Worm (Caenorhabditis elegans) whole organism, dauer: Measurements from ENCODE around the gene mig-6.

Experiments used
- unc-62 ChIP-seq: sonication (generic microtip); optimal IDR thresholded peaks from 2 replicates; lab custom pipeline; 2017; ENCODE audit warnings: missing biosample characterization, missing genetic modification reagents, missing genetic modification characterization

Gene mig-6

DNA sequence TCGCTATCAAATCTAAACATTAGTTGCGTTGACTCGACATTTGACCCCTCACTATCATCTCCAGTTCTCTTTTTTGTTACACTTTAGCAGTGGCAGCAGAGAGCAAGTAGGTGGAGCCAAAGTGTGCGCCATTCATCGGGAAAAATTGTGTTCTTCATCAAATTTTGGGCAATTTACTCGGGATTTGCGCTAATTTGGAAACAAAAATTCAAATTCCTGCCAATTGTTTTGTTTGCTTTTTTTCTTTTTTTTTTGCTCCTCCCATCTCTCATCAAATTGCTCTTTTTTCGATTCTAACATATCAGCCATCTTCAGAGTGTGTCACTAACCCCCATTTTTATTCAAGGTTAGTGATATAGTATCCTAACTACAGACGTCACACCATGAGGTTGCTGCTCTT lies at the start of gene mig-6:
mig-6 (plus strand) TSS at position 301 of the 400 bp plus-strand sequence.
- TF ChIP-seq unc-62 (GFP tag; lab: Kevin White, UChicago) = no peak

DNA sequence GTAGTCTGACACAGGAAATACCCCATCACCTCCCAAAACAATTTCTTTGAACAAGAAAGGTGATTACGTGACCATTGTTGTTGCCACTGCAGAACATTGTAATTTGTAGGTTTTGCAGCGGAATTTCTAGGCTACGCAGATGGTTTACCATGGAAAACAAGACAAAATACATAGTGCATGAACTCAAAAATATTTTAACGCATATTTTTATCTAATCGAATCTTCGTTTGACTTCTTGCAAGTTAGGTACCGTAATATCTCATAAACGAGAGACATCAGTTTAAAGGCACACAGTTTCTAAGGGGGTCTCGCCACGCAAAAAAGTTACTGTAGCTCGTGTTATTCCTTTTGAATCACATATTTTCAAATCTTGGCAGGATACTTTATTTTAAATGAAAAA lies 48.0 kb upstream of the mig-6 start:
- no peak for TF ChIP-seq unc-62 (GFP tag; lab: Kevin White, UChicago)

DNA sequence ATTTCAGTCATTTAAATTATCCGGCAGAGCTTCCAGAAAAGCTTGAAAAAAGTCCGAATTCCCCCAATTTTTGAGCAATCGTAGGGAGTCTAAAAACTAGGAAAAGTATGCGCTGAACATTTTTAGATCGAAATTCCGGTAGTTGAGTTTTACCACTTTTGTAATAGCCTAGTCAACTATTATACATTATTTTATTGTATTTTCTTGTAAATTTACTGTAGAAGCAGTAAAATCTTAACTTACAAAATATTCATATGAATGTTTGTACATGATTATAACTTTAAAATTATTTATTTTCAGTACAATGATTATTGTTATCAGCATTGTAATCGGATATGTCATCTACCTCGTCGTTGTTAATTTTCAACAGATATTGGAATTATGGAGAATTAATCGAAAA lies 45.5 kb upstream of the mig-6 start, which contains the start of gene cyp-32A1:
cyp-32A1 (plus strand) TSS at position 301 of the 400 bp plus-strand sequence.
- TF ChIP-seq unc-62 (GFP tag; lab: Kevin White, UChicago) = no peak

DNA sequence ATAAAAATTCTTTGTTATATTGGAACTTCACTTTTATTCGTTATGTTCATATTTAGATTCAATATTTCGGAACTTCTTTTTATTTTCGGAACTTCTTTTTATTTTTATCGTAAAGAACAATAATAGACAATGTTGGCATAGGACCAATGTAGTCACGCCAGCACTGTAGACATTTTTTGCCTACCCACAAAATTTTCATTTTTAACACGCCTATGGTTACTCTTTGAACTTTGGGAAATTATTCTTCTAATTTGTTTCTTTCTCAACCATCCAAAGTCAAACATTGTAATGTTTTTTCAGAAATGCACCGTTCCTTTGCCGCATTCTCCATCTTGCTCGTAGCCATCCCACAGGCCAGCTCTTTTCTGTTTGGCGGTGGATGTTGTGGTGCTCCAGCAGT lies 41.9 kb upstream of the mig-6 start, which contains the start of gene C26F1.1:
C26F1.1 (plus strand) TSS at position 301 of the 400 bp plus-strand sequence.
- no peak for TF ChIP-seq unc-62 (GFP tag; lab: Kevin White, UChicago)

DNA sequence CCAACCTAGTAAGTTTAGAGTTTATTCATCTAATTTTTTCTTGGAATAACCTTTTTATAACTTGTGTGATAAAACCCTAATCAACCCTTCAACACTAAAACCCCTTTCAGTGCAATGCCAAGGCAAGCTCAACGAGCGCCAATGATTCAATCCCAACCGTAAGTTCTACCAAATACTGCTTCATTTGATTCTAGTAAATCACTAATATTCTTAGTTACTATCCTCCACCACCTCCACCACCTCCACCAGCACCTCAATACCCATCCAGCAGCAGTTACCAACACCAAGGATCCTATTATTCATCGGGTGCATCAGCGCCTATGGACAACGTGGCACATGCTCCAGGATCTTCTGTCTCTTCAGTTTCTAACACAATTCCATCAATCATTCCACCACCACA lies 41.1 kb upstream of the mig-6 start:
- TF ChIP-seq unc-62 (GFP tag; lab: Kevin White, UChicago) = no peak

DNA sequence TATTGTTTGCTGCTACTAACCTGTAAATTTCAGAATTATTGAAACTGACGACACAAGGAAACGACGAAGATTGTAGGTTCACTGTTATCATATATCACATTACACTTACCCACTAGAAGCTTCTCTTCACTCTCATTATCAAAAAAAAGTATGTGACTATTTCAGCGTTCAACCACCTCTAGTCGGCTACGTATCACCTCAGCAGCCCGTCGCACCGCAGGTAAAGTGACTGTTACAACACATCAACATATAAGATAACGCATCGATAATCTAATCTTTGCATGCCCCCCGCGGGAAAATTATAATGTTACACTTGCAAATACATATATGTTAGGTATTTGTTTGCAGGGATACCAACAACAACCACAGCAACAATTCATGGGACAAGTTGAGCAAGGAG lies 40.4 kb upstream of the mig-6 start:
- TF ChIP-seq unc-62 (GFP tag; lab: Kevin White, UChicago) = no peak

DNA sequence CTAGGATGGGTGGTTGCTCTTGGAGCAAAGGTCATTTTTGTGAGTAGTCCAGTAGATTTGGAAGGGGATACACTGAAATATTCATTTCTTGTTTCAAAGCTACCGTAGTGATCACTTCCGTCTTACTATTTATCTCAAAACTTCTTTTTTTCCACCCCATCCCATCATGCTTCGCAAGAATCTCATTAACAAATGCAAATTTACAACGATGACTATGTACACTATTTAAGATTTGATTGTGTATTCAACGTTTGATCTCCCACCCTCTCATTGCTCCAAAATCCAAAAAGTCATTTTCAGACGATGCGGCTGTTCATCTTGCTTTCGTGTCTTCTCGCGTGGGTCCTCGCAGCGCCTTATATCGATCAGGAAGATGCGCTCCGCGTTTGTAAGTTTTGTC lies 34.0 kb upstream of the mig-6 start, which contains the start of gene flp-21:
flp-21 (plus strand) TSS at position 301 of the 400 bp plus-strand sequence.
- TF ChIP-seq unc-62 (GFP tag; lab: Kevin White, UChicago) = no peak

DNA sequence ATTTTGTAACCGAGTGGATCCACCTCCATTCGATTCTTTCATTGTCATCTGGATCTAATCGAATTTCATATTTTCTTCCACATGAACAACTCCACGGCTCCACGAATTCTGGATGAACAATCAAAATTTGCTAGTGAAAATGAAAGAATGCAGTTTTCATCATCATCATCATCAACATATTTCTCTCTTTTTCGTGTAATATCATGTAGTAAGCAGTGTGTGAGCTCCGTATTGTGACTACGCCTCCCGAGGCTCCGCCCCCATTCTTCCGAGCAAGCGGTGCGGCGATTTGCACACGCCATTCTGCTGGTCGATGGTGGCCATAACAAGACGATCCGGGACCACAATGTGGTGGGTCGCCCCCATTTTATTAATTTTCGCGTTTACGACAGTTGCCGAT lies 28.9 kb upstream of the mig-6 start, which contains the start of gene ZK742.7:
ZK742.7 (plus strand) TSS at position 301 of the 400 bp plus-strand sequence.
- TF ChIP-seq unc-62 (GFP tag; lab: Kevin White, UChicago) = no peak

DNA sequence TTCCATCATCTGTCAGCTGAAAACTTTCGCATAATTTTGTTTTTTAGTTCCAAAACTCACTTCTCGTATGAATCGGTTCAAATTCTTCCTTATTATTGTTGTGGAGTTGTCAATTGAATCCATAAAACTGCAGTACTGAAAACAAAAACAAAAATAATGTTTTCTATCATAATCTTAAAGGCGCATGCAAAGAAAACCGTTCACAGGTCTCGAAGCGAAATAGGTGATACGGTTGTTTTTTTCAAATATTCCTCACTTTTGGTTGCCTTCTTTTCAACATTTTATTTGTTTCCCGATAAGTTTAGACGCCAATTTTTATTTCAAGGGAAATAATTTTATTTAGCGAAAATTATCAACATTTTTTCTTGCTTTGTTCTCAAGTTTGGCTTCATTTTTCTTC lies 23.5 kb upstream of the mig-6 start:
- TF ChIP-seq unc-62 (GFP tag; lab: Kevin White, UChicago) = no peak

DNA sequence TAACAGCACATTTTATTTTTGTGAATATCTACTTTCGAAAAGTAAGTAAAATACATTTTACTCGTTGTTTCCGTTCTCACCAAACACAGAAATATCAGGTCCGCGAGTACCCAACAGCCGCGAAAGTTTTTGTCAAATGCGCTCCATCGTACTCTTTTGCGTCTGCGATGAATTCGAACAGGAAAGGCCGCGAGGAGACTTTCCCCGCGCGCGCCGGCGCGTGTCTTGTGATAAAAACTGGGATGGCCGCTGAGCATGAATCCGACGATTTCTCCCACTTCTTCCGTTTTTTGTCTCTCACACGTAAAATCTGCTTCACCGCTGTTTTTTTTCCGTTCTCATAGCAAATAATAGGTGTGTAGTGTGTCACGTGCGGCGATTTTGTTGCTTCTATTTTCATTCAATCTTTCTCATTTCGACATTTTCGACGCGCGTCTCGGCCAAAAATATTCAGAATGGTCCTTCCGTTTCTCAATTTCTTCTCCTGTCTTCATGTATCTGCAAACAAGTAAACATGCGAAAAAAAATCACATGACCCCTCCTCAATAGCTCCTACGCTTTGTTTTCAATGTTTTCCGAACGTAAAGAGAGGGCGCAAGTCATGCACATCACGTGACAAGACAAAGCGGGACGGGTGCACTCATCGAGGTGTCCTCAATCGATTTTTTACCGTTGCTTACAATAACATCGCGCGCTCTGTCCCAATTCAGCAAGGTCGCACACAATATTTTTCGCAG lies 22.8 kb upstream of the mig-6 start, which contains the start of gene uvs-1:
uvs-1 (minus strand) TSS at position 145 of the 737 bp plus-strand sequence.
- TF ChIP-seq unc-62 (GFP tag; lab: Kevin White, UChicago) = no peak

DNA sequence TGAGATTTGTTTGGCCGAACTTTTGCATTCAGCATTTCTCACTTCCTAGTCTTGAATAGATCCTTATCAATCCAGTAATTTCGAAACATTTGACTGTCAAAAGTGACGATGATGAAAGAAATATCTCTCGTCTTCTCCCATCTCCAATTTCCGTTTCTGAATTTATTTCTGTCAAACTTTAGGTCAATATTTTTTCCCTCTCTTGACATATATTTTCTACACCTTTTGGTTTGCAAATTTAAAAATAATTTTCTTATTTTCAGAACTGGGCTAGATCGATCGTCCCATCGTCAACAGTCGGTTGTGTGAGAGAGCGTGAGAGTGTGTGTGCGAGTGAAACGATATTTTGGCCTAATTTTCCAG lies 22.2 kb upstream of the mig-6 start, which contains the start of gene xpo-1:
xpo-1 (plus strand) TSS at position 264 of the 363 bp plus-strand sequence.
- no peak for TF ChIP-seq unc-62 (GFP tag; lab: Kevin White, UChicago)

DNA sequence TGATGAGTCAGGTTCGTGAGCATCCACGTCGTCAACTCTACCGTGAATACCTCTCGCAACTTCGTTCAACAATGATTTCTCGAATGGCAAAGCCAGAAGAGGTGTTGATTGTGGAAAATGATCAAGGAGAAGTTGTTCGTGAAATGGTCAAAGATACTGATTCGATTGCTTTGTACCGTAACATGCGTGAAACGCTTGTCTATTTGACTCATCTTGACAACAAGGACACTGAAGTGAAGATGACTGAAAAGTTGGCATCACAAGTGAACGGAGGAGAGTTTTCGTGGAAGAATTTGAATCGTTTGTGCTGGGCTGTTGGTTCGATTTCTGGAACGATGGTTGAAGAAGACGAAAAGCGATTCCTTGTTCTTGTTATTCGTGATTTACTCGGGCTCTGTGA lies 20.4 kb upstream of the mig-6 start:
- no peak for TF ChIP-seq unc-62 (GFP tag; lab: Kevin White, UChicago)

DNA sequence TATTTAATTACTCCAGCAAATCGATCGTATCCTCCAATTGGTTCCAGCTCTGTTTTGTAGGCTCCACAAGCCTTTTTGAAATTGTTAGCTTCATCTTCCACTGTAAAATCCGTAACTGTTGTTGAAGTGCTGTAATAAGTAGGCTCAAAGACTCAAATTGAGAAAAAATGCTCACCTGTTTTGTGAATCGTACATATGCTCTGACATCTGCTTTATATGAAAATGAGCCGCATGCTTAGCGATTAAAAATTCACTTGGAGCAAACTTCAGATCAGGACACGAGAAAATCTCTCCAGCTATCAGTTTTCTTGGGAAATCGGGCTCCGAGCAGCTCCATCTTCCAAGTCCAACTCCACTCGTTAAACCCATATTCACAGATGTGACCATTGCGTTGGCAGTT lies 18.6 kb upstream of the mig-6 start:
- no peak for TF ChIP-seq unc-62 (GFP tag; lab: Kevin White, UChicago)

DNA sequence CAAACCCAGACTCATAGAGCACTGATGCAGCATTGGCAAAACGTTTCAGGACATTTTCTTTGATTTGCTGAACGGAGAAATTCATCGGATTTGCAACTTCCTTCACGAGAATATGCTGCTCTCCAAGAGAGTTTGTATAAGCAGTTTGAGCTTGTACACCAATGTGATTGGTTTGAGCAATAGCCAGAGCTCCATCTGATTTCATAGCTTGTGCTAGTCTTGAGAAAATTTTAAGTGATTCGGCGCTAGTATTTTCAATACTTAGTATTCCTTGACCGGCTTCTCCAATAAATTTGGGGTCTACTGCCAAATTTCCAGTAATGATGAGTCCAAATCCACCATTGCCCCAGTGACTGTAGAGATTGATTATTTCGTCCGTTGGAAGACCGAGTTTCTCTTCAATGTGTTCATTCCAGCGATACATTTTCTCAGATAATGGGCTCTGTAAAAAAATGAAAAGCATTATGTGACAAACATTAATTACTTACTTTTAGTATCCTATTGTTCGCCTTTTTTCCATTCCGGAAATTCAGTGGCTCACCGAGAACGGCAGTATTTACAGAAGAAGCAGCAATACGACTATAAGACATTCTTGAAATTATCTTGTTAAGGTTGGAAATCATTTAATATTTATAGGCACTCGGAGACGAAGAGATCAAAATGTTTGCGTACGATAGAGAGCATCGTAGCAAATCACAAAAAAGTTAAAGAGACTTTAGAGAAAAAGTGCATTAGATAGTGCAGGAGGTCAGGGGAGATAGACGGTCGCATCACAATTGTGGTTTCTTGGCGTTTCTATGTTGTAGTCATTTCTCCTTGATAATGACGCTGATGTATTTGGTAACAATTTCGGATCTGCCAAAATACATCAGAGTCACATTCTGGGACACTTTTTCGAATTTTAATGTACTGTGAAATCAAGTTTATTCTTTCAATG lies 17.4 kb upstream of the mig-6 start, which contains the start of gene ZK742.3:
ZK742.3 (minus strand) TSS at position 593 of the 937 bp plus-strand sequence.
- TF ChIP-seq unc-62 (GFP tag; lab: Kevin White, UChicago) = no peak

DNA sequence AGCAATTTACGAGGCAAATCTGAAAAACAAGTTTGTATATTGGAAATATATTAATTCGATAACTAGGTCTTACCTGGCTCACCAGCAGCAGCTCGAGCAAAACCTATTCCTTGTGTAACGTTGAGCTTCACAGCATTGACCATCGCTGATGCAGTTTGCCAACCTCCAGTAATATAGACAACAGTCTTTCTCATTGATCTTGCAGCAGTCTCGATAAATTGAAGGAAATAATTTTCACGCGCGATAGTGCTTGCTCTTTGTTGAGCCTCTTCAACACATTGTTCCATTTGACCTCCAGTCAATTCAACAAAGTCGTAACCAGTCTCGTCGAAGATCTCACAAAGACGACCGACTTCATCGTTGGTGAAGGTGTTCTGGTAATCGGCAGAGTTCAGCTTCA lies 16.4 kb upstream of the mig-6 start:
- TF ChIP-seq unc-62 (GFP tag; lab: Kevin White, UChicago) = no peak

DNA sequence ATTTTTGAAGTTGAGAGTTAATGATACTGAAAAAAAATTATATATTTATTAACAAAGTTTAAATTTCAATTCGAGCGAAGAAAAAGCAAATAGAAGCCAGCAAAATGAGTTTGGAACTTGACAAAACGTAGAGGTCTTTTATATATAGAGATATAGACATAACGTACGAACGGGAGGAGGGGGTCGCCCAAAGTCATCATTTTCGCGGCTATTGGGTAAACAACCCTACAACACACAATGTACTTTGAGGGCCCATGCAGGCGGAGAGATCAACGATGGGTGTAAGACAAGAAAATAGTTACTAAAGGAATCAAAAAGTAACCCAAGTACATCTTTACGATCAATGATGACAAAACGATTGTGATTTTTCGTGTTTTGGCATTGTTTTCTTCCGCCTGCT lies 15.3 kb upstream of the mig-6 start, which contains the start of gene ZK742.4:
ZK742.4 (minus strand) TSS at position 35 of the 400 bp plus-strand sequence.
- TF ChIP-seq unc-62 (GFP tag; lab: Kevin White, UChicago) = no peak
